Fruit fly (Drosophila melanogaster) whole organism, wandering third instar larva: ENCODE results near the gene cher.

Experiments
- Abd-B ChIP-seq: fragments of >200 bp; optimal IDR thresholded peaks from 2 replicates; lab custom pipeline; 2017; ENCODE audit warnings: missing biosample characterization, missing genetic modification characterization
- CG32264 ChIP-seq: fragments of 200-800 bp; sonication (Bioruptor generic); optimal IDR thresholded peaks from 2 replicates; lab custom pipeline; 2016; ENCODE audit warnings: missing biosample characterization, missing genetic modification characterization
- CG9705 ChIP-seq: fragments of 200-800 bp; sonication (Bioruptor generic); optimal IDR thresholded peaks from 2 replicates; lab custom pipeline; 2018; ENCODE audit warnings: missing biosample characterization, mild to moderate bottlenecking, missing genetic modification characterization
- CrebA ChIP-seq: fragments of 200-800 bp; sonication (Bioruptor generic); optimal IDR thresholded peaks from 2 replicates; lab custom pipeline; 2016; ENCODE audit warnings: missing biosample characterization, mild to moderate bottlenecking, missing genetic modification characterization, borderline replicate concordance
- Dfd ChIP-seq: fragments of >200 bp; optimal IDR thresholded peaks from 2 replicates; lab custom pipeline; 2017; ENCODE audit warnings: missing biosample characterization, missing genetic modification characterization
- Dif ChIP-seq: fragments of 200-275, 200-300 bp; sonication (Bioruptor generic); optimal IDR thresholded peaks from 2 replicates; lab custom pipeline; 2018; ENCODE audit warnings: missing biosample characterization, missing genetic modification characterization; ENCODE audit not compliant: partially characterized antibody
- GATAd ChIP-seq: sonication (Bioruptor generic); optimal IDR thresholded peaks from 2 replicates; lab custom pipeline; 2016; ENCODE audit warnings: missing biosample characterization, missing genetic modification characterization
- HLH106 ChIP-seq: fragments of 200-800 bp; optimal IDR thresholded peaks from 3 replicates; lab custom pipeline; 2019; ENCODE audit warnings: missing biosample characterization, mild to moderate bottlenecking, missing genetic modification characterization, moderate library complexity
- Hnf4 ChIP-seq: fragments of 200-800 bp; sonication (Bioruptor generic); optimal IDR thresholded peaks from 2 replicates; lab custom pipeline; 2016; ENCODE audit warnings: missing biosample characterization, mild to moderate bottlenecking, missing genetic modification characterization
- Hr78 ChIP-seq: fragments of >200 bp; optimal IDR thresholded peaks from 2 replicates; lab custom pipeline; 2017; ENCODE audit warnings: missing biosample characterization, missing genetic modification characterization
- Hr83 ChIP-seq: fragments of 200-300 bp; sonication (Bioruptor generic); optimal IDR thresholded peaks from 2 replicates; lab custom pipeline; 2016; ENCODE audit warnings: missing biosample characterization, mild to moderate bottlenecking, missing genetic modification characterization, moderate library complexity; ENCODE audit not compliant: poor library complexity, severe bottlenecking
- Jra ChIP-seq: sonication (Bioruptor generic); optimal IDR thresholded peaks from 2 replicates; lab custom pipeline; 2016; ENCODE audit warnings: missing biosample characterization, missing genetic modification characterization
- Mio ChIP-seq: sonication (Bioruptor generic); optimal IDR thresholded peaks from 2 replicates; lab custom pipeline; 2016; ENCODE audit warnings: missing biosample characterization, missing genetic modification characterization
- Myc ChIP-seq: fragments of >200 bp; optimal IDR thresholded peaks from 2 replicates; lab custom pipeline; 2017
- N ChIP-seq: fragments of >200 bp; optimal IDR thresholded peaks from 2 replicates; lab custom pipeline; 2018; ENCODE audit warnings: missing biosample characterization, missing external identifiers, missing genetic modification characterization
- OdsH ChIP-seq: fragments of 200-800 bp; sonication (Bioruptor generic); optimal IDR thresholded peaks from 2 replicates; lab custom pipeline; 2016; ENCODE audit warnings: missing biosample characterization, mild to moderate bottlenecking, missing genetic modification characterization
- Rel ChIP-seq, 2 experiments: fragments of 200-800 bp; sonication (Bioruptor generic) in 1 of 2; optimal IDR thresholded peaks; 2 replicates in 1 of 2; 3 replicates in 1 of 2; lab custom pipeline; 2016 to 2019; ENCODE audit warnings: mild to moderate bottlenecking in 2 of 2, missing biosample characterization in 2 of 2, missing genetic modification characterization in 2 of 2, moderate library complexity in 1 of 2
- Sp1 ChIP-seq: fragments of 200-800 bp; sonication (Bioruptor generic); optimal IDR thresholded peaks from 3 replicates; lab custom pipeline; 2019; ENCODE audit warnings: missing biosample characterization, mild to moderate bottlenecking, missing genetic modification characterization, moderate library complexity
- Vsx2 ChIP-seq: fragments of 200-300, 225-300 bp; sonication (Bioruptor generic); optimal IDR thresholded peaks from 2 replicates; lab custom pipeline; 2018; ENCODE audit warnings: missing biosample characterization, missing genetic modification characterization; ENCODE audit not compliant: partially characterized antibody
- br ChIP-seq: fragments of 200-800 bp; sonication (Bioruptor generic); optimal IDR thresholded peaks from 2 replicates; lab custom pipeline; 2016; ENCODE audit warnings: missing biosample characterization, missing genetic modification characterization
- brk ChIP-seq: fragments of 200-800 bp; sonication (Bioruptor generic); optimal IDR thresholded peaks from 2 replicates; lab custom pipeline; 2016; ENCODE audit warnings: missing biosample characterization, mild to moderate bottlenecking, missing genetic modification characterization
- dl ChIP-seq, 2 experiments: fragments of 175-275, 200-275 bp in 1 of 2; fragments of 200-275 bp in 1 of 2; sonication (Bioruptor generic); optimal IDR thresholded peaks; lab custom pipeline; 2018; ENCODE audit warnings: mild to moderate bottlenecking in 2 of 2, missing biosample characterization in 2 of 2, missing genetic modification characterization in 2 of 2, moderate library complexity in 2 of 2; ENCODE audit not compliant: partially characterized antibody in 2 of 2, insufficient read depth in 1 of 2
- dmrt93B ChIP-seq: fragments of 200-800 bp; sonication (Bioruptor generic); optimal IDR thresholded peaks from 2 replicates; lab custom pipeline; 2018; ENCODE audit warnings: missing biosample characterization, mild to moderate bottlenecking, missing genetic modification characterization
- dsf ChIP-seq: sonication (Bioruptor generic); optimal IDR thresholded peaks from 2 replicates; lab custom pipeline; 2016; ENCODE audit warnings: missing biosample characterization, missing genetic modification characterization, borderline replicate concordance
- ey ChIP-seq: fragments of 200-800 bp; sonication (Bioruptor generic); optimal IDR thresholded peaks from 2 replicates; lab custom pipeline; 2016; ENCODE audit warnings: missing biosample characterization, missing genetic modification characterization
- foxo ChIP-seq, 2 experiments: fragments of 200-800 bp; sonication (Bioruptor generic); optimal IDR thresholded peaks; 2 replicates in 1 of 2; 3 replicates in 1 of 2; lab custom pipeline; 2016 to 2017; ENCODE audit warnings: missing biosample characterization in 2 of 2, missing genetic modification characterization in 2 of 2
- fru ChIP-seq: fragments of 200-800 bp; sonication (Bioruptor generic); optimal IDR thresholded peaks from 3 replicates; lab custom pipeline; 2016; ENCODE audit warnings: missing biosample characterization, mild to moderate bottlenecking, missing genetic modification characterization
- h ChIP-seq: fragments of 200-800 bp; sonication (Bioruptor generic); optimal IDR thresholded peaks from 3 replicates; lab custom pipeline; 2016; ENCODE audit warnings: missing biosample characterization, mild to moderate bottlenecking, missing genetic modification characterization
- jim ChIP-seq: fragments of 175-275, 200-325 bp; sonication (Bioruptor generic); optimal IDR thresholded peaks from 2 replicates; lab custom pipeline; 2016; ENCODE audit warnings: missing biosample characterization, mild to moderate bottlenecking, missing genetic modification characterization
- lola ChIP-seq: fragments of >200 bp; optimal IDR thresholded peaks from 2 replicates; lab custom pipeline; 2017; ENCODE audit warnings: missing biosample characterization, missing genetic modification characterization
- pan ChIP-seq: fragments of >200 bp; optimal IDR thresholded peaks from 2 replicates; lab custom pipeline; 2017
- psq ChIP-seq: fragments of 200-800 bp; sonication (Bioruptor generic); optimal IDR thresholded peaks from 3 replicates; lab custom pipeline; 2017; ENCODE audit warnings: missing biosample characterization, mild to moderate bottlenecking, missing genetic modification characterization, moderate library complexity
- rgr ChIP-seq: fragments of 200-800 bp; sonication (Bioruptor generic); optimal IDR thresholded peaks from 3 replicates; lab custom pipeline; 2016; ENCODE audit warnings: missing biosample characterization, mild to moderate bottlenecking, missing genetic modification characterization
- sage ChIP-seq: fragments of 200-800 bp; sonication (Bioruptor generic); optimal IDR thresholded peaks from 2 replicates; lab custom pipeline; 2016; ENCODE audit warnings: missing biosample characterization, mild to moderate bottlenecking, missing genetic modification characterization
- sv ChIP-seq: fragments of 200-800 bp; sonication (Bioruptor generic); optimal IDR thresholded peaks from 3 replicates; lab custom pipeline; 2016; ENCODE audit warnings: missing biosample characterization, missing genetic modification characterization
- tai ChIP-seq: sonication (Bioruptor generic); optimal IDR thresholded peaks from 2 replicates; lab custom pipeline; 2016; ENCODE audit warnings: missing biosample characterization, missing genetic modification characterization
- usp ChIP-seq: fragments of >200 bp; optimal IDR thresholded peaks from 2 replicates; lab custom pipeline; 2017; ENCODE audit warnings: missing biosample characterization, missing genetic modification characterization
- woc ChIP-seq: sonication (Bioruptor generic); optimal IDR thresholded peaks from 2 replicates; lab custom pipeline; 2016; ENCODE audit warnings: missing biosample characterization, mild to moderate bottlenecking, missing genetic modification characterization

cher gene

dm6 chr3R:17116231-17116630 is 9.0 kb downstream of the cher start:
- no peak for TF ChIP-seq psq
- TF ChIP-seq lola: no peak
- TF ChIP-seq dsf (GFP tag; lab: Kevin White, UChicago): no peak
- no peak for TF ChIP-seq sv (GFP tag; lab: Kevin White, UChicago)
- no peak for TF ChIP-seq CG9705
- peak; percentile 17 for TF ChIP-seq Hnf4
- no peak for TF ChIP-seq sage (GFP tag; lab: Kevin White, UChicago)
- TF ChIP-seq Hr83 (GFP tag; lab: Kevin White, UChicago): peak; percentile 47
- no peak for TF ChIP-seq dl (GFP tag; optimal IDR thresholded peaks at IDR 0.05; lab: Kevin White, UChicago; ENCODE audit: insufficient read depth in 1 of 2, partially characterized antibody in 2 of 2)
- TF ChIP-seq Dif (GFP tag; lab: Kevin White, UChicago): no peak
- TF ChIP-seq HLH106: peak; percentile 14
- no peak for TF ChIP-seq Jra (GFP tag; lab: Kevin White, UChicago)
- peak in 1 of 2 experiments; percentile 68 for TF ChIP-seq foxo (GFP tag; optimal IDR thresholded peaks at IDR 0.05; lab: Kevin White, UChicago)
- TF ChIP-seq CG32264: no peak
- TF ChIP-seq woc (GFP tag; lab: Kevin White, UChicago): peak; percentile 8
- TF ChIP-seq N (GFP tag; lab: Kevin White, UChicago): no peak
- TF ChIP-seq h (GFP tag; lab: Kevin White, UChicago): peak; percentile 22
- TF ChIP-seq Myc (lab: Kevin White, UChicago): no peak
- peak; percentile 58 for TF ChIP-seq fru (GFP tag; lab: Kevin White, UChicago)
- no peak for TF ChIP-seq usp (GFP tag; lab: Kevin White, UChicago)
- peak; percentile 62 for TF ChIP-seq ey (GFP tag; lab: Kevin White, UChicago)
- no peak for TF ChIP-seq Sp1
- TF ChIP-seq Vsx2 (GFP tag; lab: Kevin White, UChicago): no peak
- TF ChIP-seq Dfd (GFP tag; lab: Kevin White, UChicago): no peak
- TF ChIP-seq Abd-B: no peak
- peak; percentile 26 for TF ChIP-seq rgr (GFP tag; lab: Kevin White, UChicago)
- TF ChIP-seq Hr78 (GFP tag; lab: Kevin White, UChicago): no peak
- TF ChIP-seq dmrt93B (GFP tag; lab: Kevin White, UChicago): peak; percentile 17
- TF ChIP-seq tai: peak; percentile 2
- no peak for TF ChIP-seq brk (GFP tag; lab: Kevin White, UChicago)
- peak; percentile 28 for TF ChIP-seq OdsH (GFP tag; lab: Kevin White, UChicago)
- no peak for TF ChIP-seq CrebA (GFP tag; lab: Kevin White, UChicago)
- TF ChIP-seq br: peak; percentile 68
- TF ChIP-seq Mio: no peak
- no peak for TF ChIP-seq jim (GFP tag; lab: Kevin White, UChicago)
- no peak for TF ChIP-seq pan (lab: Kevin White, UChicago)
- no peak for TF ChIP-seq GATAd (GFP tag; lab: Kevin White, UChicago)
- no peak for TF ChIP-seq Rel (GFP tag; optimal IDR thresholded peaks at IDR 0.05; lab: Kevin White, UChicago)
- TF ChIP-seq Rel (tag; optimal IDR thresholded peaks at IDR 0.05; lab: Kevin White, UChicago): no peak
- TF ChIP-seq, all 38 proteins: peak for 13

DNA sequence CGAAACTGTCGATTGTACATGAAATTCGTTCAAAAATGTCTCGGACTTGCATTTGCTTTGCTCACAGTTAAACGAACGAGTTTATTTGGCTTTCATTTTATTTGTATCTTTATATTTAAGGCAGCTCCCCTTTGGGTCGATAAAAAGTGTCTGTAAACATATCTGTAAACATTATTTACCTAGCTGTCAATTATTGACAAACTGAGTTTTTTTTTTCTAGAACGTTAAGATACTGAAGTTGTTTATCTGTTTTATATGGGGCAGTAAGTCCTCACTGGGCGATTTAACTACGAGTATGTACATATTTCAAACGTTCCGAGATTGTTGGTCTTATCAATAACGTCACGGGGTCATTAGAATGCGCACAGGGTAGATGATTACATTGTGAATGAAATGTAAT is 9.5 kb downstream of the cher start:
- TF ChIP-seq Dfd (GFP tag; lab: Kevin White, UChicago) (no peak), sv (GFP tag; lab: Kevin White, UChicago) (no peak), Jra (GFP tag; lab: Kevin White, UChicago) (no peak), Hr83 (GFP tag; lab: Kevin White, UChicago) (peak; percentile 61), Hnf4 (peak; percentile 3), jim (GFP tag; lab: Kevin White, UChicago) (no peak), brk (GFP tag; lab: Kevin White, UChicago) (peak; percentile 24), sage (GFP tag; lab: Kevin White, UChicago) (peak; percentile 42), h (GFP tag; lab: Kevin White, UChicago) (peak; percentile 40)
- TF ChIP-seq, all 38 proteins: peak for 5
